Worm (Caenorhabditis elegans) whole organism, L2 larva: Measurements from ENCODE around the gene F15D4.6.

ENCODE experiments used
- C34F6.9 ChIP-seq: fragments of 150-350 bp; optimal IDR thresholded peaks from 2 replicates; lab custom pipeline; 2014; ENCODE audit warnings: missing biosample characterization, missing genetic modification characterization
- F13H6.1 ChIP-seq: sonication (generic microtip); optimal IDR thresholded peaks from 2 replicates; lab custom pipeline; 2016; ENCODE audit warnings: missing genetic modification characterization, missing compliant biosample characterization
- Y55F3AM.14 ChIP-seq: fragments of 200-800 bp; sonication (Bioruptor generic); optimal IDR thresholded peaks from 2 replicates; lab custom pipeline; 2018; ENCODE audit warnings: mild to moderate bottlenecking, missing genetic modification characterization, missing compliant biosample characterization
- alr-1 ChIP-seq: fragments of 150-350 bp; optimal IDR thresholded peaks from 2 replicates; lab custom pipeline; 2014; ENCODE audit warnings: missing biosample characterization, missing genetic modification characterization
- aly-2 ChIP-seq: fragments of 150-350 bp; optimal IDR thresholded peaks from 2 replicates; lab custom pipeline; 2014; ENCODE audit warnings: missing biosample characterization, missing genetic modification characterization
- ama-1 ChIP-seq: fragments of 150-350 bp; optimal IDR thresholded peaks from 2 replicates; lab custom pipeline; 2018; ENCODE audit warnings: inconsistent platforms
- blmp-1 ChIP-seq: sonication (generic microtip); optimal IDR thresholded peaks from 2 replicates; lab custom pipeline; 2017; ENCODE audit warnings: missing genetic modification characterization, mild to moderate bottlenecking, missing compliant biosample characterization, antibody characterized with exemption, moderate library complexity; ENCODE audit not compliant: insufficient read depth
- ceh-16 ChIP-seq: fragments of 150-350 bp; optimal IDR thresholded peaks from 2 replicates; lab custom pipeline; 2014; ENCODE audit warnings: missing biosample characterization, missing genetic modification characterization
- ceh-82 ChIP-seq: fragments of 150-350 bp; optimal IDR thresholded peaks from 2 replicates; lab custom pipeline; 2014; ENCODE audit warnings: missing biosample characterization, missing genetic modification characterization
- dmd-4 ChIP-seq: sonication (generic microtip); optimal IDR thresholded peaks from 2 replicates; lab custom pipeline; 2017; ENCODE audit warnings: missing biosample characterization, missing genetic modification characterization
- egl-27 ChIP-seq: sonication (generic microtip); optimal IDR thresholded peaks from 3 replicates; lab custom pipeline; 2017; ENCODE audit warnings: missing biosample characterization, missing genetic modification reagents, missing genetic modification characterization
- elt-1 ChIP-seq: fragments of 150-350 bp; optimal IDR thresholded peaks from 2 replicates; lab custom pipeline; 2014; ENCODE audit warnings: missing biosample characterization, missing genetic modification characterization
- elt-3 ChIP-seq: sonication (generic microtip); optimal IDR thresholded peaks from 2 replicates; lab custom pipeline; 2017; ENCODE audit warnings: missing biosample characterization, missing genetic modification characterization
- fos-1 ChIP-seq: fragments of 150-350 bp; optimal IDR thresholded peaks from 2 replicates; lab custom pipeline; 2014; ENCODE audit warnings: missing biosample characterization, missing genetic modification characterization
- gmeb-1 ChIP-seq: fragments of 150-350 bp; optimal IDR thresholded peaks from 2 replicates; lab custom pipeline; 2014; ENCODE audit warnings: missing biosample characterization, missing genetic modification characterization
- lin-11 ChIP-seq: fragments of 150-350 bp; sonication (generic microtip); optimal IDR thresholded peaks from 2 replicates; lab custom pipeline; 2014; ENCODE audit warnings: missing biosample characterization, missing genetic modification characterization, inconsistent platforms, mixed read lengths
- lin-13 ChIP-seq: fragments of 150-350 bp; optimal IDR thresholded peaks from 2 replicates; lab custom pipeline; 2014; ENCODE audit warnings: missing biosample characterization, missing genetic modification reagents, missing genetic modification characterization
- lin-39 ChIP-seq: fragments of 150-350 bp; optimal IDR thresholded peaks from 2 replicates; lab custom pipeline; 2014; ENCODE audit warnings: missing biosample characterization, missing genetic modification reagents, missing genetic modification characterization
- lsy-2 ChIP-seq, 2 experiments: fragments of 150-350 bp in 1 of 2; sonication (generic microtip) in 1 of 2; optimal IDR thresholded peaks; 2 replicates each; lab custom pipeline; 2014 to 2017; ENCODE audit warnings: missing biosample characterization in 2 of 2, missing genetic modification characterization in 2 of 2
- mab-5 ChIP-seq: fragments of 150-350 bp; optimal IDR thresholded peaks from 2 replicates; lab custom pipeline; 2014; ENCODE audit warnings: missing biosample characterization, missing genetic modification characterization
- mbf-1 ChIP-seq: sonication (generic microtip); optimal IDR thresholded peaks from 2 replicates; lab custom pipeline; 2017; ENCODE audit warnings: missing biosample characterization, missing genetic modification characterization
- mdl-1 ChIP-seq, 2 experiments: fragments of 150-350 bp in 1 of 2; sonication (generic microtip) in 1 of 2; optimal IDR thresholded peaks; 2 replicates each; lab custom pipeline; 2017; ENCODE audit warnings: missing biosample characterization in 2 of 2, missing genetic modification characterization in 2 of 2
- nhr-10 ChIP-seq: sonication (generic microtip); optimal IDR thresholded peaks from 2 replicates; lab custom pipeline; 2017; ENCODE audit warnings: missing biosample characterization, missing genetic modification characterization
- nhr-11 ChIP-seq: fragments of 150-350 bp; optimal IDR thresholded peaks from 2 replicates; lab custom pipeline; 2014; ENCODE audit warnings: missing biosample characterization, missing genetic modification characterization
- nhr-12 ChIP-seq: fragments of 150-350 bp; optimal IDR thresholded peaks from 2 replicates; lab custom pipeline; 2014; ENCODE audit warnings: missing biosample characterization, missing genetic modification characterization
- nhr-129 ChIP-seq: fragments of 150-350 bp; optimal IDR thresholded peaks from 2 replicates; lab custom pipeline; 2014; ENCODE audit warnings: missing biosample characterization, missing genetic modification characterization
- nhr-21 ChIP-seq: fragments of 150-350 bp; optimal IDR thresholded peaks from 2 replicates; lab custom pipeline; 2014; ENCODE audit warnings: missing biosample characterization, missing genetic modification characterization
- nhr-23 ChIP-seq: fragments of 150-350 bp; optimal IDR thresholded peaks from 2 replicates; lab custom pipeline; 2014; ENCODE audit warnings: missing biosample characterization, missing genetic modification reagents, missing genetic modification characterization
- nhr-237 ChIP-seq: fragments of 150-350 bp; optimal IDR thresholded peaks from 2 replicates; lab custom pipeline; 2014; ENCODE audit warnings: missing biosample characterization, missing genetic modification characterization
- nhr-6 ChIP-seq: fragments of 150-350 bp; optimal IDR thresholded peaks from 2 replicates; lab custom pipeline; 2014; ENCODE audit warnings: missing biosample characterization, missing genetic modification characterization
- nhr-77 ChIP-seq: fragments of 150-350 bp; optimal IDR thresholded peaks from 2 replicates; lab custom pipeline; 2014; ENCODE audit warnings: missing biosample characterization, missing genetic modification characterization
- peb-1 ChIP-seq: fragments of 150-350 bp; optimal IDR thresholded peaks from 2 replicates; lab custom pipeline; 2014; ENCODE audit warnings: missing biosample characterization, missing genetic modification characterization
- sem-4 ChIP-seq: fragments of 150-350 bp; optimal IDR thresholded peaks from 2 replicates; lab custom pipeline; 2014; ENCODE audit warnings: missing biosample characterization, missing genetic modification reagents, missing genetic modification characterization
- sma-3 ChIP-seq: sonication (generic microtip); optimal IDR thresholded peaks from 2 replicates; lab custom pipeline; 2016; ENCODE audit warnings: missing genetic modification reagents, missing genetic modification characterization, missing compliant biosample characterization
- sma-9 ChIP-seq, 2 experiments: fragments of 150-350 bp in 1 of 2; sonication (generic microtip) in 1 of 2; optimal IDR thresholded peaks; 2 replicates each; lab custom pipeline; 2014 to 2016; ENCODE audit warnings: missing genetic modification characterization in 2 of 2, mild to moderate bottlenecking in 1 of 2, missing biosample characterization in 1 of 2, missing compliant biosample characterization in 1 of 2, missing genetic modification reagents in 1 of 2, moderate library complexity in 1 of 2
- unc-39 ChIP-seq: fragments of 150-350 bp; optimal IDR thresholded peaks from 2 replicates; lab custom pipeline; 2014; ENCODE audit warnings: missing biosample characterization, missing genetic modification characterization
- unc-55 ChIP-seq: fragments of 150-350 bp; sonication (generic microtip); optimal IDR thresholded peaks from 3 replicates; lab custom pipeline; 2014; ENCODE audit warnings: missing biosample characterization, missing genetic modification reagents, missing genetic modification characterization
- unc-62 ChIP-seq: fragments of 150-350 bp; optimal IDR thresholded peaks from 2 replicates; lab custom pipeline; 2014; ENCODE audit warnings: missing biosample characterization, missing genetic modification reagents, missing genetic modification characterization
- zag-1 ChIP-seq: fragments of 150-350 bp; optimal IDR thresholded peaks from 2 replicates; lab custom pipeline; 2014; ENCODE audit warnings: missing biosample characterization, missing genetic modification characterization
- ztf-4 ChIP-seq: fragments of 150-350 bp; optimal IDR thresholded peaks from 2 replicates; lab custom pipeline; 2014; ENCODE audit warnings: missing biosample characterization, missing genetic modification characterization

The F15D4.6 gene

DNA sequence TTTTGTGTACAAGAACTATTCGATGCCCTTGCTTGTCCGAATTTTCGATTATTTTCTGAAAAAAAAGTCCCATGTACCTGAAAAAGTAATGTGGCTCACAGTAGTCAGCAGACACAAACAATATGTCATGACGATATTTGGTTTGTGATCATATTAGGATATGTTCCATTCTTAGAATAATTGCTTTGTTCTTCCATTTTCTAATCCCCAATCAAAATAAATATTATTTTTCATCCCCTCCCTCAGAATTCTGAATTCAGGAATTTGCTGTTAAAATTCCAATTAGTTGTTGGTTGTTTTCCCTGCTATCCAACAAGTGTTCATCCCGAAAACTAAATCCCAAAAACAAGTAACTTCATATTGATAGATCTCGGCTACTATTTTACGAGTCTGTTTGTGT, 29.6 kb upstream of the F15D4.6 start:
- TF ChIP-seq egl-27 (no peak), unc-39 (no peak), sem-4 (tag; lab: Kevin White, UChicago) (no peak), mdl-1 (tag; optimal IDR thresholded peaks at IDR 0.05; lab: Kevin White, UChicago) (no peak), nhr-10 (tag; lab: Kevin White, UChicago) (no peak), elt-1 (tag; lab: Kevin White, UChicago) (no peak), gmeb-1 (tag; lab: Kevin White, UChicago) (no peak), blmp-1 (tag; lab: Kevin White, UChicago) (no peak), nhr-11 (tag; lab: Kevin White, UChicago) (no peak)
- TF ChIP-seq, all 48 proteins: peak for 0

DNA sequence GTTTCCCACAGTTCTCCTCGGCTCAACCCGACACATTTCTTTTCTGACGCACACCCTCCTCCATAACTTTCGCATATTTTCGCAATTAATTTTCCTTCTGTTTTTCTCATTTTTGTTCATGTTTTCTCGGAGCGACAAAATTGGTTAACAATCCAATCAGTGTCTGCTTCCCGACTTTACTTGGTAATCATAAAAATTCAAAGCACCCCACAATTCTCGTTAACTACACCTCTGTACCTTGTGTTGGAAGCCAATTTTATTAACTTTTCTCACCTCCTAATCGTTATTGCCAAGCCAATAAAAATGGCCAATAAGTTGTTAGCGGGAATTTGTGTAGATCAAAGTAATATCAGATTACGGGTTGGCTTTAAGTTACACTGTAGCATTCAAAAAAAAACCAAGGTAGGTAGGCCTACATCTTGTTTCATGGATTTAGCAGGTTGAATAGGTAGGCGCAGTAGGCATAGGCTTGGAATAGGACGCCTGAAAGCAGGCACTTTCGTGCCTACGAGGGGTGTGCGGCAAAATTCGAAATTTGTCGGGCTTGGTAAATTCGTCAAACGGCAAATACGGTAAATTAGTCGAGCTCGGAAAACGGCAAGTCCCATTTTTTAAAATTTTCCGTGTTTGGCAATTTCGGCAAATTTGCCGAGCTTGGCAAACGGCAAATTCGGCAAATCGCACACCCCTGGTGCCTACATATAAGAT, 18.3 kb upstream of the F15D4.6 start:
- no peak for TF ChIP-seq mdl-1 (tag; optimal IDR thresholded peaks at IDR 0.05; lab: Kevin White, UChicago)
- no peak for TF ChIP-seq sma-9 (GFP tag; optimal IDR thresholded peaks at IDR 0.05; lab: Kevin White, UChicago)
- TF ChIP-seq sma-9 (tag; optimal IDR thresholded peaks at IDR 0.05; lab: Kevin White, UChicago) = no peak
- TF ChIP-seq nhr-21 (tag; lab: Kevin White, UChicago) = peak; percentile 20
- no peak for TF ChIP-seq nhr-11 (tag; lab: Kevin White, UChicago)
- no peak for TF ChIP-seq alr-1 (tag; lab: Kevin White, UChicago)
- TF ChIP-seq lin-11 (tag; lab: Kevin White, UChicago) = no peak
- TF ChIP-seq, all 48 proteins: peak for 1

DNA sequence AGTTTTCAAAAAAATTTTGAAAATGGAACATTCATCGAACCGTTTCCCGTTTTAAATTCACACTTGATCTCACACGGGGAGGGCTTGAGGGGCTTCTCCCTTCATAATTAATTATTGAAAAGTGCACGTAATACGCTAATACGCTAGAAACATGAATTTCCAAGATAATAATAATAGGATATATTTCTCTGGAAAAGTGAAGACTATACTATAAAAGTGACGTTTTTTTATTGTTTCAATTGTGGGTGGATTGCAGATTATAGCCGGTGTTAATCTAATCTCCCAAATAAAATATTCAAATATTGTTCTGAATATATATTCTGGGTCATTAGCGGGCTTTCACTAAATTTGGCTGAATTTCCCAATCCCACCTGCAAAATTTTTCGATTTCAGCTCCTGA, 15.3 kb upstream of the F15D4.6 start:
- TF ChIP-seq nhr-6 (tag; lab: Kevin White, UChicago) (no peak), blmp-1 (tag; lab: Kevin White, UChicago) (no peak), zag-1 (tag; lab: Kevin White, UChicago) (no peak), Y55F3AM.14 (no peak), elt-3 (no peak), elt-1 (tag; lab: Kevin White, UChicago) (no peak), lin-11 (tag; lab: Kevin White, UChicago) (no peak), F13H6.1 (no peak), nhr-77 (no peak), ztf-4 (tag; lab: Kevin White, UChicago) (no peak), lsy-2 (tag; optimal IDR thresholded peaks at IDR 0.05; lab: Kevin White, UChicago) (no peak), ceh-82 (no peak)

DNA sequence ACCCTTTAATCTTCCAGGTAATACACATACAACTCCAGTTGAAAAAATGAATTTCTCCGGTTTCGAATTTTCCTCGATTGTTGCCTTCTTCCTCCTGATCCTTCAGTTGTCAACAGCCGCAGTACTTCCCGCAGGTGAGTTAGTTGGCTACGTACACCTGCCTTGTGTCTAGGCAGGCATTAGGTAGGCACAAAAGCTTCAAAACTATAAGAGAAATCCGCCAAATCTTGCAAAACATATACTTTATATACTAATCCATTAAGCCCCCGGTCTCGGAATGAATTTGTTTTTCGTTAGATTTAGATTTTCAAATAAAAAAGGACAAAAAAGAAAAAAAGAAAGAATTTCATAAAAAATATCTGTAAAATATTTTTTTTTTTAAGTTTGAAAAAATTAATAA, 13.7 kb upstream of the F15D4.6 start, which contains the start of gene flp-16:
Gene flp-16 (plus strand): TSS at position 18 of the 400 bp plus-strand sequence.
- TF ChIP-seq ceh-16 (no peak), lin-13 (GFP tag; lab: Kevin White, UChicago) (no peak), lsy-2 (tag; optimal IDR thresholded peaks at IDR 0.05; lab: Kevin White, UChicago) (no peak)

- TF ChIP-seq fos-1 (tag; lab: Kevin White, UChicago) (peak; percentile 40), sma-3 (GFP tag; lab: Kevin White, UChicago) (peak; percentile 75), lin-11 (tag; lab: Kevin White, UChicago) (peak; percentile 36), unc-39 (no peak), lsy-2 (tag; optimal IDR thresholded peaks at IDR 0.05; lab: Kevin White, UChicago) (peak; percentile 70 to 91), aly-2 (no peak), nhr-12 (tag; lab: Kevin White, UChicago) (no peak), mbf-1 (tag; lab: Kevin White, UChicago) (no peak), zag-1 (tag; lab: Kevin White, UChicago) (no peak), dmd-4 (tag; lab: Kevin White, UChicago) (no peak), nhr-23 (no peak), sma-9 (GFP tag; optimal IDR thresholded peaks at IDR 0.05; lab: Kevin White, UChicago) (peak; percentile 85), sma-9 (tag; optimal IDR thresholded peaks at IDR 0.05; lab: Kevin White, UChicago) (no peak), nhr-11 (tag; lab: Kevin White, UChicago) (no peak), lin-39 (tag; lab: Kevin White, UChicago) (no peak), ceh-82 (no peak), unc-55 (peak; percentile 90), unc-62 (GFP tag; lab: Kevin White, UChicago) (no peak), alr-1 (tag; lab: Kevin White, UChicago) (no peak), nhr-10 (tag; lab: Kevin White, UChicago) (no peak), mab-5 (tag; lab: Kevin White, UChicago) (no peak), Y55F3AM.14 (no peak), egl-27 (no peak), nhr-77 (no peak), blmp-1 (tag; lab: Kevin White, UChicago) (peak; percentile 2), nhr-237 (tag; lab: Kevin White, UChicago) (no peak), F13H6.1 (peak; percentile 66), peb-1 (tag; lab: Kevin White, UChicago) (no peak), ama-1 (lab: Kevin White, UChicago) (no peak), nhr-129 (tag; lab: Kevin White, UChicago) (peak; percentile 41), mdl-1 (tag; optimal IDR thresholded peaks at IDR 0.05; lab: Kevin White, UChicago) (no peak), gmeb-1 (tag; lab: Kevin White, UChicago) (peak; percentile 95), C34F6.9 (peak; percentile 88), elt-1 (tag; lab: Kevin White, UChicago) (no peak), sem-4 (tag; lab: Kevin White, UChicago) (peak; percentile 65)
These were observed 11.1 kb upstream of the F15D4.6 start, which contains the start of gene romo-1 for ce11 chrII:13237829-13238404. Gene romo-1 (minus strand): TSS chrII:13237907.
